Worm (Caenorhabditis elegans) whole organism, young adult: ENCODE measurements around the gene daf-41.
A peak's percentile ranks its signal among the peaks of the same experiment; 100 is the strongest.

ENCODE experiments used
- C06A6.2 ChIP-seq: fragments of 200-800 bp; sonication (Bioruptor generic); conservative IDR thresholded peaks from 2 replicates; pipeline ENCODE4 v1.3.6; 2022; ENCODE audit warnings: missing genetic modification characterization, missing compliant biosample characterization
- F37B4.10 ChIP-seq: fragments of 200-800 bp; sonication (Bioruptor generic); IDR thresholded peaks from 2 replicates; pipeline ENCODE4 v1.3.6; 2022; ENCODE audit warnings: missing genetic modification characterization, missing compliant biosample characterization
- F49E8.2 ChIP-seq: sonication (generic microtip); optimal IDR thresholded peaks from 3 replicates; lab custom pipeline; 2017; ENCODE audit warnings: missing genetic modification characterization, mild to moderate bottlenecking, missing compliant biosample characterization, antibody characterized with exemption, moderate library complexity; ENCODE audit not compliant: insufficient read depth
- F57C9.4 ChIP-seq: sonication (generic microtip); optimal IDR thresholded peaks from 2 replicates; lab custom pipeline; 2017; ENCODE audit warnings: mild to moderate bottlenecking, missing genetic modification characterization, missing compliant biosample characterization
- K11D2.4 ChIP-seq: fragments of 200-800 bp; sonication (Bioruptor generic); IDR thresholded peaks from 2 replicates; pipeline ENCODE4 v1.3.6; 2022; ENCODE audit warnings: missing genetic modification reagents, missing genetic modification characterization, missing compliant biosample characterization
- Y53G8AR.9 ChIP-seq: fragments of 200-800 bp; sonication (Bioruptor generic); conservative IDR thresholded peaks from 2 replicates; pipeline ENCODE4 v1.3.6; 2022; ENCODE audit warnings: missing genetic modification reagents, missing genetic modification characterization, missing compliant biosample characterization
- Y67H2A.10 ChIP-seq: fragments of 200-800 bp; sonication (Bioruptor generic); conservative IDR thresholded peaks from 2 replicates; pipeline ENCODE4 v1.3.6; 2022; ENCODE audit warnings: missing genetic modification reagents, missing genetic modification characterization, missing compliant biosample characterization
- ZK185.1 ChIP-seq: sonication (generic microtip); optimal IDR thresholded peaks from 2 replicates; lab custom pipeline; 2016; ENCODE audit warnings: mild to moderate bottlenecking, missing genetic modification characterization, missing compliant biosample characterization; ENCODE audit not compliant: poor library complexity, severe bottlenecking
- ama-1 ChIP-seq, 3 experiments: fragments of 150-350 bp in 1 of 3; sonication (generic microtip) in 2 of 3; optimal IDR thresholded peaks; 2 replicates each; lab custom pipeline; 2014 to 2018; ENCODE audit warnings: missing biosample characterization in 2 of 3, missing genetic modification characterization in 2 of 3, missing genetic modification reagents in 2 of 3
- athp-1 ChIP-seq: sonication (generic microtip); optimal IDR thresholded peaks from 2 replicates; lab custom pipeline; 2017; ENCODE audit warnings: mild to moderate bottlenecking, missing genetic modification characterization, missing compliant biosample characterization
- bed-2 ChIP-seq: fragments of 200-800 bp; sonication (Bioruptor generic); IDR thresholded peaks from 2 replicates; pipeline ENCODE4 v1.3.6; 2022; ENCODE audit warnings: missing genetic modification reagents, missing genetic modification characterization, missing compliant biosample characterization
- ccch-3 ChIP-seq: fragments of 200-800 bp; sonication (Bioruptor generic); optimal IDR thresholded peaks from 2 replicates; lab custom pipeline; 2018; ENCODE audit warnings: mild to moderate bottlenecking, missing genetic modification characterization, missing compliant biosample characterization
- ceh-100 ChIP-seq: fragments of 200-800 bp; sonication (Bioruptor generic); IDR thresholded peaks from 2 replicates; pipeline ENCODE4 v1.3.6; 2022; ENCODE audit warnings: missing genetic modification reagents, missing genetic modification characterization, missing compliant biosample characterization
- ceh-58 ChIP-seq: fragments of 200-800 bp; sonication (Bioruptor generic); IDR thresholded peaks from 2 replicates; pipeline ENCODE4 v1.3.6; 2022; ENCODE audit warnings: missing genetic modification characterization, missing compliant biosample characterization
- ceh-91 ChIP-seq: fragments of 200-800 bp; sonication (Bioruptor generic); IDR thresholded peaks from 2 replicates; pipeline ENCODE4 v1.3.6; 2022; ENCODE audit warnings: missing genetic modification reagents, missing genetic modification characterization, missing compliant biosample characterization
- chd-7 ChIP-seq: sonication (generic microtip); optimal IDR thresholded peaks from 2 replicates; lab custom pipeline; 2016; ENCODE audit warnings: mild to moderate bottlenecking, missing genetic modification characterization, moderate library complexity, missing compliant biosample characterization
- dpff-1 ChIP-seq: sonication (generic microtip); optimal IDR thresholded peaks from 2 replicates; lab custom pipeline; 2017; ENCODE audit warnings: mild to moderate bottlenecking, missing genetic modification characterization, missing compliant biosample characterization
- dpl-1 ChIP-seq: fragments of 150-350 bp; optimal IDR thresholded peaks from 2 replicates; lab custom pipeline; 2014; ENCODE audit warnings: missing biosample characterization, missing genetic modification reagents, missing genetic modification characterization
- egrh-3 ChIP-seq: fragments of 200-800 bp; sonication (Bioruptor generic); IDR thresholded peaks from 2 replicates; pipeline ENCODE4 v1.3.6; 2022; ENCODE audit warnings: missing genetic modification reagents, missing genetic modification characterization, missing compliant biosample characterization
- ekl-4 ChIP-seq: fragments of 200-800 bp; sonication (Bioruptor generic); IDR thresholded peaks from 2 replicates; pipeline ENCODE4 v1.3.6; 2022; ENCODE audit warnings: missing genetic modification reagents, missing genetic modification characterization, missing compliant biosample characterization
- him-1 ChIP-seq: sonication (generic microtip); optimal IDR thresholded peaks from 2 replicates; lab custom pipeline; 2016; ENCODE audit warnings: missing genotype, missing genetic modification reagents, missing genetic modification characterization, missing compliant biosample characterization
- hmg-20 ChIP-seq: fragments of 200-800 bp; sonication (Bioruptor generic); IDR thresholded peaks from 2 replicates; pipeline ENCODE4 v1.3.6; 2022; ENCODE audit warnings: missing genetic modification reagents, missing genetic modification characterization, missing compliant biosample characterization
- let-526 ChIP-seq: fragments of 200-800 bp; sonication (Bioruptor generic); IDR thresholded peaks from 2 replicates; pipeline ENCODE4 v1.3.6; 2022; ENCODE audit warnings: missing genetic modification reagents, missing genetic modification characterization, missing compliant biosample characterization
- lin-26 ChIP-seq: fragments of 200-800 bp; sonication (Bioruptor generic); IDR thresholded peaks from 2 replicates; pipeline ENCODE4 v1.3.6; 2022; ENCODE audit warnings: missing genetic modification reagents, missing genetic modification characterization, missing compliant biosample characterization
- lsy-27 ChIP-seq: sonication (generic microtip); optimal IDR thresholded peaks from 2 replicates; lab custom pipeline; 2017; ENCODE audit warnings: missing genetic modification characterization, mild to moderate bottlenecking, missing compliant biosample characterization, antibody characterized with exemption, missing genotype, borderline replicate concordance; ENCODE audit not compliant: insufficient read depth
- madf-3 ChIP-seq: fragments of 200-800 bp; sonication (Bioruptor generic); IDR thresholded peaks from 2 replicates; pipeline ENCODE4 v1.3.6; 2022; ENCODE audit warnings: missing genetic modification reagents, missing genetic modification characterization, missing compliant biosample characterization
- madf-6 ChIP-seq: fragments of 200-800 bp; sonication (Bioruptor generic); IDR thresholded peaks from 2 replicates; pipeline ENCODE4 v1.3.6; 2022; ENCODE audit warnings: missing genetic modification reagents, missing genetic modification characterization, missing compliant biosample characterization
- mel-28 ChIP-seq: sonication (generic microtip); optimal IDR thresholded peaks from 2 replicates; lab custom pipeline; 2016; ENCODE audit warnings: borderline replicate concordance, mild to moderate bottlenecking, missing genetic modification characterization, missing compliant biosample characterization
- mxl-1 ChIP-seq: sonication (generic microtip); optimal IDR thresholded peaks from 2 replicates; lab custom pipeline; 2016; ENCODE audit warnings: missing genetic modification characterization, missing compliant biosample characterization
- nfya-1 ChIP-seq: sonication (generic microtip); optimal IDR thresholded peaks from 2 replicates; lab custom pipeline; 2017; ENCODE audit warnings: antibody characterized with exemption, missing compliant biosample characterization, missing genetic modification characterization, borderline replicate concordance; ENCODE audit not compliant: insufficient read depth
- pha-4 ChIP-seq: fragments of 150-350 bp; sonication (generic microtip); optimal IDR thresholded peaks from 2 replicates; lab custom pipeline; 2014; ENCODE audit warnings: missing biosample characterization, missing genetic modification reagents, missing genetic modification characterization
- rcor-1 ChIP-seq: fragments of 200-800 bp; sonication (Bioruptor generic); IDR thresholded peaks from 2 replicates; pipeline ENCODE4 v1.3.6; 2022; ENCODE audit warnings: missing genetic modification reagents, missing genetic modification characterization, missing compliant biosample characterization
- repo-1 ChIP-seq: sonication (generic microtip); optimal IDR thresholded peaks from 2 replicates; lab custom pipeline; 2017; ENCODE audit warnings: mild to moderate bottlenecking, missing genetic modification characterization, missing compliant biosample characterization
- sdz-38 ChIP-seq: sonication (generic microtip); optimal IDR thresholded peaks from 2 replicates; lab custom pipeline; 2016; ENCODE audit warnings: missing genotype, missing genetic modification characterization, missing compliant biosample characterization
- snpc-1.3 ChIP-seq: sonication (generic microtip); optimal IDR thresholded peaks from 2 replicates; lab custom pipeline; 2017; ENCODE audit warnings: missing genetic modification characterization, mild to moderate bottlenecking, missing compliant biosample characterization, antibody characterized with exemption, moderate library complexity, missing genotype, missing genetic modification reagents; ENCODE audit not compliant: insufficient read depth
- snpc-3.4 ChIP-seq: sonication (generic microtip); optimal IDR thresholded peaks from 2 replicates; lab custom pipeline; 2017; ENCODE audit warnings: missing genetic modification characterization, mild to moderate bottlenecking, missing compliant biosample characterization, antibody characterized with exemption, moderate library complexity, missing genotype, missing genetic modification reagents
- tlf-1 ChIP-seq: fragments of 200-800 bp; sonication (Bioruptor generic); optimal IDR thresholded peaks from 2 replicates; lab custom pipeline; 2018; ENCODE audit warnings: mild to moderate bottlenecking, missing genetic modification characterization, missing compliant biosample characterization
- xnd-1 ChIP-seq: sonication (generic microtip); optimal IDR thresholded peaks from 2 replicates; lab custom pipeline; 2016; ENCODE audit warnings: missing genotype, missing genetic modification reagents, missing genetic modification characterization, missing compliant biosample characterization
- zfh-2 ChIP-seq: fragments of 200-800 bp; sonication (Bioruptor generic); conservative IDR thresholded peaks from 2 replicates; pipeline ENCODE4 v1.3.6; 2022; ENCODE audit warnings: missing genetic modification reagents, missing genetic modification characterization, missing compliant biosample characterization
- ztf-18 ChIP-seq: sonication (generic microtip); optimal IDR thresholded peaks from 2 replicates; lab custom pipeline; 2016; ENCODE audit warnings: missing genotype, mild to moderate bottlenecking, missing genetic modification characterization, missing compliant biosample characterization
- ztf-28 ChIP-seq: fragments of 200-800 bp; sonication (Bioruptor generic); IDR thresholded peaks from 2 replicates; pipeline ENCODE4 v1.3.6; 2022; ENCODE audit warnings: missing genetic modification reagents, missing genetic modification characterization, missing compliant biosample characterization

The daf-41 gene

DNA sequence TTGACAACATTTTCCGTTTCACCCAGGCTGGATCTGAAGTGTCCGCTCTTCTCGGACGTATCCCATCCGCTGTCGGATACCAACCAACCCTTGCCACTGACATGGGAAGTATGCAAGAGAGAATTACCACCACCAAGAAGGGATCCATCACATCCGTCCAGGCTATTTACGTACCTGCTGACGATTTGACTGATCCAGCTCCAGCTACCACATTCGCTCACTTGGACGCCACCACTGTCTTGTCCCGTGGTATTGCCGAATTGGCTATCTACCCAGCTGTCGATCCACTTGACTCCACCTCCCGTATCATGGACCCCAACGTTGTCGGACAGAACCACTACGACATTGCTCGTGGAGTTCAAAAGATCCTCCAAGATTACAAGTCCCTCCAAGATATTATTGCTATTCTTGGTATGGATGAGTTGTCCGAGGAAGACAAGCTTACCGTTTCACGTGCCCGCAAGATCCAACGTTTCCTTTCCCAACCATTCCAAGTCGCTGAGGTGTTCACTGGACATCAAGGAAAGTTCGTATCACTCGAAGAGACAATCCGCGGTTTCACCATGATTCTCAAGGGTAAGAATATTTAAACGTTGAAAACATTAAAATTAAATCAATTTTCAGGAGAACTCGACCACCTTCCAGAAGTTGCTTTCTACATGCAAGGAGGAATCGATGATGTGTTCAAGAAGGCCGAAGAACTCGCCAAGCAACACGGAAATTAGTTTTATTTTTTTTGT is 44.9 kb downstream of the daf-41 start:
- TF ChIP-seq sdz-38 (tag; lab: Kevin White, UChicago) = no peak
- TF ChIP-seq nfya-1 (tag; lab: Kevin White, UChicago) = no peak
- no peak for TF ChIP-seq K11D2.4 (GFP tag; lab: Robert Waterston, UW)
- no peak for TF ChIP-seq egrh-3 (GFP tag; lab: Robert Waterston, UW)
- no peak for TF ChIP-seq hmg-20 (GFP tag; lab: Robert Waterston, UW)
- TF ChIP-seq snpc-1.3 = no peak
- TF ChIP-seq F49E8.2 (tag; lab: Kevin White, UChicago) = no peak
- TF ChIP-seq repo-1 (tag; lab: Kevin White, UChicago) = no peak
- no peak for TF ChIP-seq ztf-18 (tag; lab: Kevin White, UChicago)
- 0 out of 2 replicates have a peak, but pooled peaks have one; percentile 28 for TF ChIP-seq madf-3 (GFP tag; lab: Robert Waterston, UW)
- no peak for TF ChIP-seq ztf-28 (GFP tag; lab: Robert Waterston, UW)
- no peak for TF ChIP-seq ccch-3 (GFP tag; lab: Kevin White, UChicago)
- no peak for TF ChIP-seq C06A6.2 (GFP tag; lab: Robert Waterston, UW)
- no peak for TF ChIP-seq mxl-1 (tag; lab: Kevin White, UChicago)
- TF ChIP-seq chd-7 (tag; lab: Kevin White, UChicago) = no peak
- TF ChIP-seq F57C9.4 (tag; lab: Kevin White, UChicago) = no peak
- TF ChIP-seq Y53G8AR.9 (GFP tag; lab: Robert Waterston, UW) = peak; percentile 34; the same call in 1 of the 2 replicates
- TF ChIP-seq ZK185.1 (tag; lab: Kevin White, UChicago) = peak; percentile 4
- no peak for TF ChIP-seq dpff-1 (tag; lab: Kevin White, UChicago)
- no peak for TF ChIP-seq pha-4 (tag; lab: Kevin White, UChicago)
- no peak; the same call in 1 of the 2 replicates for TF ChIP-seq madf-6 (GFP tag; lab: Robert Waterston, UW)
- no peak for TF ChIP-seq dpl-1 (GFP tag; lab: Kevin White, UChicago)
- no peak for TF ChIP-seq tlf-1 (GFP tag; lab: Kevin White, UChicago)
- 0 out of 2 replicates have a peak, but pooled peaks have one; percentile 60 for TF ChIP-seq ceh-58 (GFP tag; lab: Robert Waterston, UW)
- no peak for TF ChIP-seq lsy-27 (tag; lab: Kevin White, UChicago)
- no peak for TF ChIP-seq mel-28 (tag; lab: Kevin White, UChicago)
- TF ChIP-seq snpc-3.4 (tag; lab: Kevin White, UChicago) = no peak
- TF ChIP-seq F37B4.10 = 0 out of 2 replicates have a peak, but pooled peaks have one; percentile 27
- TF ChIP-seq ceh-91 = no peak
- TF ChIP-seq rcor-1 (GFP tag; lab: Robert Waterston, UW) = no peak

DNA sequence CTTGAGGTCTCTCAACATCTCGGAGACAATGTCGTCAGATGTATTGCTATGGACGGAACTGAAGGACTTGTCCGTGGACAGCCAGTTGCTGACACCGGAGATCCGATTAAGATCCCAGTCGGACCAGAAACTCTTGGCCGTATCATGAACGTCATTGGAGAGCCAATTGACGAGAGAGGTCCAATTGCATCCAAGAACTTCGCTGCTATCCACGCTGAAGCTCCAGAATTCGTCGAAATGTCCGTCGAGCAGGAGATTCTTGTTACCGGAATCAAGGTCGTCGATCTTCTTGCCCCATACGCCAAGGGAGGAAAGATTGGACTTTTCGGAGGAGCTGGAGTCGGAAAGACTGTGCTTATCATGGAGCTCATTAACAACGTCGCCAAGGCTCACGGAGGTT is 45.7 kb downstream of the daf-41 start:
- TF ChIP-seq Y67H2A.10 (GFP tag; lab: Robert Waterston, UW) (no peak), hmg-20 (GFP tag; lab: Robert Waterston, UW) (no peak), sdz-38 (tag; lab: Kevin White, UChicago) (no peak), lin-26 (GFP tag; lab: Robert Waterston, UW) (no peak), F57C9.4 (tag; lab: Kevin White, UChicago) (no peak), him-1 (tag; lab: Kevin White, UChicago) (no peak), bed-2 (GFP tag; lab: Robert Waterston, UW) (no peak), let-526 (no peak), ceh-100 (GFP tag; lab: Robert Waterston, UW) (no peak), ama-1 (optimal IDR thresholded peaks at IDR 0.05; lab: Kevin White, UChicago) (no peak), ama-1 (GFP tag; optimal IDR thresholded peaks at IDR 0.05; lab: Kevin White, UChicago) (no peak), athp-1 (tag; lab: Kevin White, UChicago) (no peak), ekl-4 (GFP tag; lab: Robert Waterston, UW) (no peak), ceh-58 (GFP tag; lab: Robert Waterston, UW) (no peak), xnd-1 (tag; lab: Kevin White, UChicago) (no peak), zfh-2 (GFP tag; lab: Robert Waterston, UW) (no peak)
- TF ChIP-seq, all 124 proteins: peak for 0
